Worm (Caenorhabditis elegans) whole organism, late embryonic: ENCODE measurements around the gene C44F1.1.

Experiments used
- C38D4.7 ChIP-seq: fragments of 200-800 bp; sonication (Bioruptor generic); optimal IDR thresholded peaks from 2 replicates; lab custom pipeline; 2018; ENCODE audit warnings: mild to moderate bottlenecking, missing genetic modification characterization, moderate library complexity, missing compliant biosample characterization
- F13H6.1 ChIP-seq: sonication (generic microtip); optimal IDR thresholded peaks from 2 replicates; lab custom pipeline; 2016; ENCODE audit warnings: missing genetic modification characterization, missing compliant biosample characterization
- ceh-14 ChIP-seq: sonication (generic microtip); optimal IDR thresholded peaks from 2 replicates; lab custom pipeline; 2016; ENCODE audit warnings: missing genotype, missing genetic modification characterization, missing compliant biosample characterization
- dve-1 ChIP-seq: sonication (generic microtip); optimal IDR thresholded peaks from 2 replicates; lab custom pipeline; 2017; ENCODE audit warnings: antibody characterized with exemption, mild to moderate bottlenecking, missing genetic modification characterization, missing compliant biosample characterization
- elt-2 ChIP-seq: sonication (generic microtip); optimal IDR thresholded peaks from 2 replicates; lab custom pipeline; 2016; ENCODE audit warnings: missing genetic modification reagents, missing genetic modification characterization, missing compliant biosample characterization
- ets-4 ChIP-seq: sonication (generic microtip); optimal IDR thresholded peaks from 2 replicates; lab custom pipeline; 2016; ENCODE audit warnings: missing genetic modification characterization, missing compliant biosample characterization
- eyg-1 ChIP-seq: sonication (generic microtip); optimal IDR thresholded peaks from 2 replicates; lab custom pipeline; 2016; ENCODE audit warnings: missing genotype, missing genetic modification characterization, missing compliant biosample characterization
- fkh-10 ChIP-seq: fragments of 150-350 bp; optimal IDR thresholded peaks from 2 replicates; lab custom pipeline; 2014; ENCODE audit warnings: missing biosample characterization, missing genetic modification reagents, missing genetic modification characterization
- lim-6 ChIP-seq: sonication (generic microtip); optimal IDR thresholded peaks from 2 replicates; lab custom pipeline; 2016; ENCODE audit warnings: missing genetic modification characterization, missing compliant biosample characterization
- pax-1 ChIP-seq: fragments of 150-350 bp; optimal IDR thresholded peaks from 2 replicates; lab custom pipeline; 2014; ENCODE audit warnings: missing biosample characterization, missing genetic modification characterization
- pha-4 ChIP-seq: fragments of 150-350 bp; optimal IDR thresholded peaks from 2 replicates; lab custom pipeline; 2018; ENCODE audit warnings: missing biosample characterization, missing genetic modification reagents, missing genetic modification characterization
- pqm-1 ChIP-seq: sonication (generic microtip); optimal IDR thresholded peaks from 2 replicates; lab custom pipeline; 2016; ENCODE audit warnings: missing genetic modification characterization, missing compliant biosample characterization
- zip-5 ChIP-seq: sonication (generic microtip); optimal IDR thresholded peaks from 2 replicates; lab custom pipeline; 2016; ENCODE audit warnings: missing genetic modification characterization, missing compliant biosample characterization

ce11 chrIII:3785094-3785493 lies 19.7 kb upstream of the C44F1.1 start:
- TF ChIP-seq ceh-14 (no peak), ets-4 (tag; lab: Kevin White, UChicago) (no peak), pqm-1 (tag; lab: Kevin White, UChicago) (no peak), eyg-1 (tag; lab: Kevin White, UChicago) (no peak), fkh-10 (GFP tag; lab: Kevin White, UChicago) (no peak), dve-1 (tag; lab: Kevin White, UChicago) (no peak), zip-5 (tag; lab: Kevin White, UChicago) (no peak), F13H6.1 (tag; lab: Kevin White, UChicago) (no peak), C38D4.7 (no peak), pax-1 (tag; lab: Kevin White, UChicago) (no peak), pha-4 (no peak), elt-2 (tag; lab: Kevin White, UChicago) (peak; percentile 41), lim-6 (no peak)
